Worm (Caenorhabditis elegans) whole organism, midembryonic: ENCODE results near the gene F53B7.7.

ENCODE experiments used
- T22C8.4 ChIP-seq: fragments of 200-800 bp; sonication (Bioruptor generic); IDR thresholded peaks from 2 replicates; pipeline ENCODE4 v1.3.6; 2022; ENCODE audit warnings: missing genetic modification characterization, missing compliant biosample characterization
- cog-1 ChIP-seq: sonication (generic microtip); optimal IDR thresholded peaks from 2 replicates; lab custom pipeline; 2016; ENCODE audit warnings: missing genetic modification characterization, missing compliant biosample characterization
- flt-1 ChIP-seq: fragments of 200-800 bp; sonication (Bioruptor generic); IDR thresholded peaks from 2 replicates; pipeline ENCODE4 v1.3.6; 2022; ENCODE audit warnings: missing genetic modification characterization, missing compliant biosample characterization
- klf-2 ChIP-seq: fragments of 200-800 bp; sonication (Bioruptor generic); conservative IDR thresholded peaks from 2 replicates; pipeline ENCODE4 v1.3.6; 2022; ENCODE audit warnings: missing genetic modification reagents, missing genetic modification characterization, missing compliant biosample characterization
- med-1 ChIP-seq: sonication (generic microtip); optimal IDR thresholded peaks from 2 replicates; lab custom pipeline; 2017; ENCODE audit warnings: missing genetic modification characterization, mild to moderate bottlenecking, missing compliant biosample characterization, antibody characterized with exemption, missing genetic modification reagents; ENCODE audit not compliant: insufficient read depth
- ref-1 ChIP-seq: fragments of 200-800 bp; sonication (Bioruptor generic); conservative IDR thresholded peaks from 2 replicates; pipeline ENCODE4 v1.3.6; 2022; ENCODE audit warnings: missing genetic modification reagents, missing genetic modification characterization, missing compliant biosample characterization
- tab-1 ChIP-seq: fragments of 200-800 bp; sonication (Bioruptor generic); IDR thresholded peaks from 2 replicates; pipeline ENCODE4 v1.3.6; 2022; ENCODE audit warnings: missing genetic modification characterization, missing compliant biosample characterization
- ztf-23 ChIP-seq: fragments of 200-800 bp; sonication (Bioruptor generic); IDR thresholded peaks from 2 replicates; pipeline ENCODE4 v1.3.6; 2022; ENCODE audit warnings: missing genetic modification reagents, missing genetic modification characterization, missing compliant biosample characterization
- ztf-29 ChIP-seq: fragments of 200-800 bp; sonication (Bioruptor generic); IDR thresholded peaks from 2 replicates; pipeline ENCODE4 v1.3.6; 2022; ENCODE audit warnings: missing genetic modification reagents, missing genetic modification characterization, missing compliant biosample characterization

F53B7.7 gene

ce11 chrV:11040473-11040872 lies 41.6 kb downstream of the F53B7.7 start, which contains the start of gene C45B11.8:
C45B11.8 (plus strand) TSS chrV:11040773.
- TF ChIP-seq cog-1 (tag; lab: Kevin White, UChicago) = no peak
- TF ChIP-seq ref-1 (GFP tag; lab: Robert Waterston, UW) = no peak
- TF ChIP-seq klf-2 (GFP tag; lab: Robert Waterston, UW) = no peak
- TF ChIP-seq ztf-23 (GFP tag; lab: Robert Waterston, UW) = no peak
- TF ChIP-seq tab-1 (GFP tag; lab: Robert Waterston, UW) = no peak
- no peak for TF ChIP-seq T22C8.4 (GFP tag; lab: Robert Waterston, UW)
- TF ChIP-seq ztf-29 (GFP tag; lab: Robert Waterston, UW) = no peak
- TF ChIP-seq flt-1 (GFP tag; lab: Robert Waterston, UW) = no peak
- no peak for TF ChIP-seq med-1

ce11 chrV:11041499-11041898 lies 42.6 kb downstream of the F53B7.7 start, which contains the start of gene C45B11.5:
C45B11.5 (plus strand) TSS chrV:11041799.
- TF ChIP-seq cog-1 (tag; lab: Kevin White, UChicago) (no peak), med-1 (no peak), ztf-29 (GFP tag; lab: Robert Waterston, UW) (no peak), ref-1 (GFP tag; lab: Robert Waterston, UW) (no peak), klf-2 (GFP tag; lab: Robert Waterston, UW) (no peak), tab-1 (GFP tag; lab: Robert Waterston, UW) (no peak), flt-1 (GFP tag; lab: Robert Waterston, UW) (no peak), ztf-23 (GFP tag; lab: Robert Waterston, UW) (no peak), T22C8.4 (GFP tag; lab: Robert Waterston, UW) (no peak)

ce11 chrV:11042538-11042937 lies 43.6 kb downstream of the F53B7.7 start, which contains the start of gene C45B11.2:
C45B11.2 (plus strand) TSS chrV:11042710.
- no peak for TF ChIP-seq klf-2 (GFP tag; lab: Robert Waterston, UW)
- no peak for TF ChIP-seq ztf-23 (GFP tag; lab: Robert Waterston, UW)
- no peak for TF ChIP-seq med-1

- TF ChIP-seq T22C8.4 (GFP tag; lab: Robert Waterston, UW) = no peak
Observed at ce11 chrV:11043767-11044166, 44.9 kb downstream of the F53B7.7 start, which contains the start of gene C45B11.6. C45B11.6 (plus strand) TSS chrV:11044067.

ce11 chrV:11046730-11047129 lies 47.8 kb downstream of the F53B7.7 start, which contains the start of gene dhs-18:
dhs-18 (minus strand) TSS chrV:11046833.
- TF ChIP-seq T22C8.4 (GFP tag; lab: Robert Waterston, UW) (no peak), klf-2 (GFP tag; lab: Robert Waterston, UW) (no peak), flt-1 (GFP tag; lab: Robert Waterston, UW) (no peak), tab-1 (GFP tag; lab: Robert Waterston, UW) (no peak), med-1 (no peak)

ce11 chrV:11048678-11049077 lies 49.8 kb downstream of the F53B7.7 start, which contains the start of gene srh-74:
srh-74 (minus strand) TSS chrV:11048778.
- TF ChIP-seq ztf-29 (GFP tag; lab: Robert Waterston, UW) (no peak), med-1 (no peak), cog-1 (tag; lab: Kevin White, UChicago) (no peak), tab-1 (GFP tag; lab: Robert Waterston, UW) (no peak), flt-1 (GFP tag; lab: Robert Waterston, UW) (no peak), T22C8.4 (GFP tag; lab: Robert Waterston, UW) (no peak), ref-1 (GFP tag; lab: Robert Waterston, UW) (no peak), ztf-23 (GFP tag; lab: Robert Waterston, UW) (no peak), klf-2 (GFP tag; lab: Robert Waterston, UW) (no peak)
